Worm (Caenorhabditis elegans): ENCODE results near the gene T02C12.5.

DNA sequence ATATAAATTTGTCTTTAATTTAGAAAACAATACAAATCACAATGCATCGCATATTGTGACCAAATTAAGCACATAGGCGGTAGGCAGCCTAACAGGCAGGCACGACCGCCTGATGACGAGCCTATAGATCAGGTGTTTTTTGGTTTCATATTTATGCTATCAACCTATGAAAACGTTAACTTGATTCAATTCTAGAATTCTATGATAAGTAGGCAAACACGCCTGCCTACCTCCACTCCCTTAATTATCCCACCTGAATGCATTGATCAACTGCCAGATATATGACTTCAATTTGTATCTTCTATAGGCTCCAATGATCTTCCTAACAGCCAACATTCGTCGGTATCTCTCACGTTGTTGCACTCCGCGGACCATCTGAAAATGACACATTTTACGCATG, 2.9 kb upstream of the T02C12.5 start:
- TF ChIP-seq elt-3 (tag; optimal IDR thresholded peaks at IDR 0.05), result no peak
- TF ChIP-seq fos-1 (tag; optimal IDR thresholded peaks at IDR 0.05), result no peak
- no peak for TF ChIP-seq pqm-1 (tag; optimal IDR thresholded peaks at IDR 0.05)
- TF ChIP-seq aly-2 (tag; optimal IDR thresholded peaks at IDR 0.05), result no peak
- no peak for TF ChIP-seq daf-12 (tag; optimal IDR thresholded peaks at IDR 0.05)
- TF ChIP-seq ztf-4 (tag; optimal IDR thresholded peaks at IDR 0.05), result no peak
- no peak for TF ChIP-seq nhr-11 (tag; optimal IDR thresholded peaks at IDR 0.05)
